Worm (Caenorhabditis elegans) whole organism, young adult: ENCODE data around the gene C30G7.3.

Experiments
- Y95B8A.8 ChIP-seq: fragments of 200-800 bp; sonication (Bioruptor generic); IDR thresholded peaks from 2 replicates; pipeline ENCODE4 v1.3.6; 2022; ENCODE audit warnings: missing genetic modification reagents, missing genetic modification characterization, missing compliant biosample characterization
- die-1 ChIP-seq: sonication (generic microtip); optimal IDR thresholded peaks from 2 replicates; lab custom pipeline; 2016; ENCODE audit warnings: missing genotype, mild to moderate bottlenecking, missing genetic modification characterization, missing compliant biosample characterization
- hmg-1.2 ChIP-seq: fragments of 200-800 bp; sonication (Bioruptor generic); IDR thresholded peaks from 2 replicates; pipeline ENCODE4 v1.3.6; 2022; ENCODE audit warnings: missing genetic modification reagents, missing genetic modification characterization, missing compliant biosample characterization
- nfya-2 ChIP-seq: fragments of 200-800 bp; sonication (Bioruptor generic); IDR thresholded peaks from 2 replicates; pipeline ENCODE4 v1.3.6; 2022; ENCODE audit warnings: missing genetic modification reagents, missing genetic modification characterization, missing compliant biosample characterization
- nhr-120 ChIP-seq: fragments of 200-800 bp; sonication (Bioruptor generic); IDR thresholded peaks from 2 replicates; pipeline ENCODE4 v1.3.6; 2022; ENCODE audit warnings: missing genetic modification characterization, missing compliant biosample characterization
- sea-2 ChIP-seq: fragments of 200-800 bp; sonication (Bioruptor generic); IDR thresholded peaks from 2 replicates; pipeline ENCODE4 v1.3.6; 2022; ENCODE audit warnings: missing genetic modification characterization, missing compliant biosample characterization
- snpc-4 ChIP-seq, 5 experiments: fragments of 150-350 bp in 1 of 5; sonication (generic microtip) in 4 of 5; optimal IDR thresholded peaks; 2 replicates each; lab custom pipeline; 2014 to 2018; ENCODE audit warnings: missing genetic modification characterization in 5 of 5, missing biosample characterization in 3 of 5, antibody characterized with exemption in 2 of 5, mild to moderate bottlenecking in 2 of 5, missing compliant biosample characterization in 2 of 5, missing genotype in 2 of 5, moderate library complexity in 2 of 5, missing genetic modification reagents in 1 of 5

DNA sequence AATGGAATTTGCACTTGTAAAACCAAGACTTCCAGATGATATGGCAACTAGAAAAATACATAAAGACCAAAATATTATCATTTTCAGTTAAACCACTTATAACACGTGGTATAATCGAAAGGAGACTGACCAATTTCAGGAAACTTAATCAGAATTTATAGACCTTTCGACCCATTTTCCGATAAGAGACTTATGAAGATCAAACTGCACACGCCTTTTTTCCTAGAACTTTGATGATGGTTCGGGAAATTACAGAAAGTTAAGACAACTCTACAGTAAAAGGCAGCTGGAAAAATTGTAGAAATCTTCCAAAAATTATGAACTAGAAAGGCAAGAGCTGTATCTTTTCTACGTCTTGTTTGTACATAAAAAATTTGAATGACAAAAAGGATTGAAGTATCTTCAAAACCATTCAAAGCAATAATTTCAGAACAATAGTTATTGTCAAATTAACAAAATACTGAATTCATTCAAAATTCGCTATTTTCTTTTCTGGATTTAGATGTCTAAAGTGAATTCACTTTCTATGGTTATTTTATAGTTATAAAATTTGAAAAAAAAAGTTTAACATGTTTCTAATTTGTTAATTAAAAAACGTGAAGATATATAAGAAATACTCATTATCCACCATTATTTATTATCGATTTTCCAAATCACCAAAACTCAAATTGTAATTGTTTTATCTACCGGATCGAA is 52.0 kb downstream of the C30G7.3 start, which contains the start of the genes mpst-2 and H12D21.5:
- TF ChIP-seq nhr-120 (GFP tag; lab: Robert Waterston, UW) (no peak), die-1 (tag; lab: Kevin White, UChicago) (no peak), snpc-4 (GFP tag; optimal IDR thresholded peaks at IDR 0.05; lab: Kevin White, UChicago) (no peak), snpc-4 (tag; optimal IDR thresholded peaks at IDR 0.05; lab: Kevin White, UChicago) (no peak), hmg-1.2 (no peak), nfya-2 (GFP tag; lab: Robert Waterston, UW) (no peak), sea-2 (GFP tag; lab: Robert Waterston, UW) (no peak), Y95B8A.8 (no peak)
